Fruit fly (Drosophila melanogaster): ENCODE measurements around the gene CG7568.

Gene CG7568

dm6 chr3R:29549157-29549556, 51.5 kb downstream of the CG7568 start:
- no peak for TF ChIP-seq Jra (GFP tag; optimal IDR thresholded peaks at IDR 0.05)
- TF ChIP-seq OdsH (GFP tag; optimal IDR thresholded peaks at IDR 0.05) = no peak
- no peak for TF ChIP-seq CrebA (GFP tag; optimal IDR thresholded peaks at IDR 0.05; ENCODE audit: borderline replicate concordance)
- no peak for TF ChIP-seq Hnf4 (GFP tag; optimal IDR thresholded peaks at IDR 0.05)
- no peak for TF ChIP-seq Vsx2 (GFP tag; optimal IDR thresholded peaks at IDR 0.05; ENCODE audit: partially characterized antibody)
- no peak for TF ChIP-seq dl (GFP tag; optimal IDR thresholded peaks at IDR 0.05; ENCODE audit: insufficient read depth in 1 of 2, partially characterized antibody in 2 of 2)
- TF ChIP-seq sage (GFP tag; optimal IDR thresholded peaks at IDR 0.05) = no peak
- TF ChIP-seq sv (GFP tag; optimal IDR thresholded peaks at IDR 0.05) = no peak
- TF ChIP-seq Dif (GFP tag; optimal IDR thresholded peaks at IDR 0.05; ENCODE audit: partially characterized antibody) = no peak
- TF ChIP-seq Dfd (GFP tag; optimal IDR thresholded peaks at IDR 0.05) = no peak
- no peak for TF ChIP-seq CG9705 (GFP tag; optimal IDR thresholded peaks at IDR 0.05)
- TF ChIP-seq ey (GFP tag; optimal IDR thresholded peaks at IDR 0.05) = no peak
- no peak for TF ChIP-seq Mio (GFP tag; optimal IDR thresholded peaks at IDR 0.05)
- no peak for TF ChIP-seq Sp1 (GFP tag; optimal IDR thresholded peaks at IDR 0.05)
- no peak for TF ChIP-seq N (GFP tag; optimal IDR thresholded peaks at IDR 0.05)
- TF ChIP-seq Rel (GFP tag; optimal IDR thresholded peaks at IDR 0.05) = no peak
- TF ChIP-seq Rel (tag; optimal IDR thresholded peaks at IDR 0.05) = no peak
- TF ChIP-seq Hr78 (GFP tag; optimal IDR thresholded peaks at IDR 0.05) = no peak
- TF ChIP-seq woc (GFP tag; optimal IDR thresholded peaks at IDR 0.05) = no peak

- TF ChIP-seq Rel (GFP tag; optimal IDR thresholded peaks at IDR 0.05) = no peak
- TF ChIP-seq Rel (tag; optimal IDR thresholded peaks at IDR 0.05) = no peak
- TF ChIP-seq h (GFP tag; optimal IDR thresholded peaks at IDR 0.05) = no peak
- TF ChIP-seq sage (GFP tag; optimal IDR thresholded peaks at IDR 0.05) = no peak
- no peak for TF ChIP-seq dmrt93B (GFP tag; optimal IDR thresholded peaks at IDR 0.05)
- TF ChIP-seq brk (GFP tag; optimal IDR thresholded peaks at IDR 0.05) = no peak
- TF ChIP-seq Hr78 (GFP tag; optimal IDR thresholded peaks at IDR 0.05) = no peak
- no peak for TF ChIP-seq dsf (GFP tag; optimal IDR thresholded peaks at IDR 0.05; ENCODE audit: borderline replicate concordance)
- no peak for TF ChIP-seq N (GFP tag; optimal IDR thresholded peaks at IDR 0.05)
- TF ChIP-seq Hr83 (GFP tag; optimal IDR thresholded peaks at IDR 0.05; ENCODE audit: poor library complexity, severe bottlenecking) = no peak
- no peak for TF ChIP-seq GATAd (GFP tag; optimal IDR thresholded peaks at IDR 0.05)
- TF ChIP-seq rgr (GFP tag; optimal IDR thresholded peaks at IDR 0.05) = no peak
- no peak for TF ChIP-seq jim (GFP tag; optimal IDR thresholded peaks at IDR 0.05)
- TF ChIP-seq foxo (GFP tag; optimal IDR thresholded peaks at IDR 0.05) = no peak
- TF ChIP-seq CrebA (GFP tag; optimal IDR thresholded peaks at IDR 0.05; ENCODE audit: borderline replicate concordance) = no peak
- no peak for TF ChIP-seq dl (GFP tag; optimal IDR thresholded peaks at IDR 0.05; ENCODE audit: insufficient read depth in 1 of 2, partially characterized antibody in 2 of 2)
- TF ChIP-seq pan (optimal IDR thresholded peaks at IDR 0.05) = no peak
- no peak for TF ChIP-seq tai (GFP tag; optimal IDR thresholded peaks at IDR 0.05)
- TF ChIP-seq lola (GFP tag; optimal IDR thresholded peaks at IDR 0.05) = no peak
Observed at dm6 chr3R:29548751-29549150, 51.9 kb downstream of the CG7568 start.

All from whole organism, wandering third instar larva.